Fruit fly (Drosophila melanogaster) whole organism, embryonic: ENCODE measurements around the gene Slimp.

ENCODE experiments used
- CG9876 ChIP-seq: fragments of 200-800 bp; sonication (Bioruptor generic); optimal IDR thresholded peaks from 2 replicates; lab custom pipeline; 2016; ENCODE audit warnings: missing biosample characterization, missing genetic modification characterization
- row ChIP-seq: fragments of 200-800 bp; sonication (Bioruptor generic); IDR thresholded peaks from 3 replicates; pipeline ENCODE4 v1.3.6; 2022; ENCODE audit warnings: missing biosample characterization, missing genetic modification characterization

dm6 chr3R:24150103-24150502 lies 1.3 kb upstream of the Slimp start, which contains the start of gene p38c:
- TF ChIP-seq row (GFP tag; lab: Robert Waterston, UW) (no peak), CG9876 (GFP tag; lab: Kevin White, UChicago) (no peak)
